Fruit fly (Drosophila melanogaster) whole organism, embryonic: ENCODE results near the gene Mo25.

ENCODE experiments used
- Adf1 ChIP-seq: fragments of 200-800 bp; sonication (Bioruptor generic); IDR thresholded peaks from 2 replicates; pipeline ENCODE4 v1.3.6; 2022; ENCODE audit warnings: missing biosample characterization, missing genetic modification characterization
- Atf-2 ChIP-seq: fragments of 200-800 bp; sonication (Bioruptor generic); optimal IDR thresholded peaks from 2 replicates; lab custom pipeline; 2016; ENCODE audit warnings: missing biosample characterization, missing genetic modification characterization
- B-H2 ChIP-seq: fragments of 200-800 bp; sonication (Bioruptor generic); optimal IDR thresholded peaks from 2 replicates; lab custom pipeline; 2018; ENCODE audit warnings: missing biosample characterization, mild to moderate bottlenecking, missing genetic modification characterization
- Blimp-1 ChIP-seq: fragments of 200-800 bp; sonication (Bioruptor generic); optimal IDR thresholded peaks from 3 replicates; lab custom pipeline; 2018; ENCODE audit warnings: missing biosample characterization, missing genetic modification characterization, mild to moderate bottlenecking, moderate library complexity, missing genetic modification reagents
- CG10147 ChIP-seq: fragments of 200-800 bp; sonication (Bioruptor generic); optimal IDR thresholded peaks from 2 replicates; lab custom pipeline; 2019; ENCODE audit warnings: missing biosample characterization, mild to moderate bottlenecking, missing genetic modification characterization, moderate library complexity
- CG10209 ChIP-seq: fragments of 200-800 bp; sonication (Bioruptor generic); optimal IDR thresholded peaks from 3 replicates; lab custom pipeline; 2017; ENCODE audit warnings: missing biosample characterization, mild to moderate bottlenecking, missing genetic modification characterization, missing genetic modification reagents
- CG10462 ChIP-seq: fragments of 200-800 bp; sonication (Bioruptor generic); optimal IDR thresholded peaks from 2 replicates; lab custom pipeline; 2016; ENCODE audit warnings: missing biosample characterization, missing genetic modification characterization
- CG10543 ChIP-seq: fragments of 200-800 bp; sonication (Bioruptor generic); optimal IDR thresholded peaks from 3 replicates; lab custom pipeline; 2017; ENCODE audit warnings: missing biosample characterization, mild to moderate bottlenecking, missing genetic modification characterization, moderate library complexity
- CG12942 ChIP-seq: fragments of 200-800 bp; sonication (Bioruptor generic); optimal IDR thresholded peaks from 3 replicates; lab custom pipeline; 2016; ENCODE audit warnings: missing biosample characterization, missing genetic modification characterization
- CG13424 ChIP-seq: fragments of 200-800 bp; sonication (Bioruptor generic); optimal IDR thresholded peaks from 2 replicates; lab custom pipeline; 2019; ENCODE audit warnings: missing biosample characterization, mild to moderate bottlenecking, missing genetic modification characterization, moderate library complexity
- CG14441 ChIP-seq: fragments of 200-800 bp; sonication (Bioruptor generic); IDR thresholded peaks from 2 replicates; pipeline ENCODE4 v1.3.6; 2022; ENCODE audit warnings: missing biosample characterization, missing genetic modification characterization
- CG1603 ChIP-seq: fragments of 200-800 bp; sonication (Bioruptor generic); optimal IDR thresholded peaks from 2 replicates; lab custom pipeline; 2019; ENCODE audit warnings: missing biosample characterization, mild to moderate bottlenecking, missing genetic modification characterization, moderate library complexity
- CG2678 ChIP-seq: fragments of 200-800 bp; sonication (Bioruptor generic); optimal IDR thresholded peaks from 3 replicates; lab custom pipeline; 2019; ENCODE audit warnings: missing biosample characterization, mild to moderate bottlenecking, missing genetic modification characterization, moderate library complexity
- CG2712 ChIP-seq: fragments of 200-800 bp; optimal IDR thresholded peaks from 3 replicates; lab custom pipeline; 2019; ENCODE audit warnings: missing biosample characterization, mild to moderate bottlenecking, missing genetic modification characterization, moderate library complexity
- CG2875 ChIP-seq: fragments of 200-800 bp; sonication (Bioruptor generic); optimal IDR thresholded peaks from 2 replicates; lab custom pipeline; 2017; ENCODE audit warnings: missing biosample characterization, mild to moderate bottlenecking, missing genetic modification characterization, missing genetic modification reagents
- CG30020 ChIP-seq: fragments of 200-800 bp; optimal IDR thresholded peaks from 2 replicates; lab custom pipeline; 2019; ENCODE audit warnings: missing biosample characterization, mild to moderate bottlenecking, missing genetic modification characterization, moderate library complexity
- CG3407 ChIP-seq: fragments of 200-800 bp; sonication (Bioruptor generic); optimal IDR thresholded peaks from 2 replicates; lab custom pipeline; 2018; ENCODE audit warnings: missing biosample characterization, mild to moderate bottlenecking, missing genetic modification characterization
- CG34376 ChIP-seq: fragments of 200-800 bp; sonication (Bioruptor generic); optimal IDR thresholded peaks from 2 replicates; lab custom pipeline; 2018; ENCODE audit warnings: missing biosample characterization, mild to moderate bottlenecking, missing genetic modification characterization
- CG4730 ChIP-seq: fragments of 200-800 bp; sonication (Bioruptor generic); IDR thresholded peaks from 2 replicates; pipeline ENCODE4 v1.3.6; 2022; ENCODE audit warnings: missing biosample characterization, missing genetic modification characterization
- CG6689 ChIP-seq: fragments of 200-800 bp; sonication (Bioruptor generic); IDR thresholded peaks from 2 replicates; pipeline ENCODE4 v1.3.6; 2022; ENCODE audit warnings: missing biosample characterization, missing genetic modification characterization
- CG9215 ChIP-seq: fragments of 200-800 bp; sonication (Bioruptor generic); IDR thresholded peaks from 2 replicates; pipeline ENCODE4 v1.3.6; 2022; ENCODE audit warnings: missing biosample characterization, missing genetic modification characterization
- CG9609 ChIP-seq: fragments of 200-800 bp; sonication (Bioruptor generic); optimal IDR thresholded peaks from 3 replicates; lab custom pipeline; 2016; ENCODE audit warnings: missing biosample characterization, missing genetic modification characterization
- Chrac-16 ChIP-seq: fragments of 200-800 bp; sonication (Bioruptor generic); optimal IDR thresholded peaks from 3 replicates; lab custom pipeline; 2016; ENCODE audit warnings: missing biosample characterization, missing genetic modification characterization
- CoRest ChIP-seq: fragments of 200-800 bp; sonication (Bioruptor generic); optimal IDR thresholded peaks from 3 replicates; lab custom pipeline; 2018; ENCODE audit warnings: missing biosample characterization, mild to moderate bottlenecking, missing genetic modification characterization, moderate library complexity
- Doc3 ChIP-seq: fragments of 200-800 bp; sonication (Bioruptor generic); IDR thresholded peaks from 3 replicates; pipeline ENCODE4 v1.3.6; 2022; ENCODE audit warnings: missing biosample characterization, missing genetic modification characterization; ENCODE audit not compliant: partially characterized antibody
- Ets65A ChIP-seq: fragments of 200-800 bp; sonication (Bioruptor generic); peaks from one replicate; lab custom pipeline; 2016; ENCODE audit warnings: missing biosample characterization, missing genetic modification characterization
- HmgZ ChIP-seq: fragments of 200-800 bp; sonication (Bioruptor generic); optimal IDR thresholded peaks from 2 replicates; lab custom pipeline; 2018; ENCODE audit warnings: missing biosample characterization, mild to moderate bottlenecking, missing genetic modification characterization
- Hmr ChIP-seq: fragments of 200-800 bp; sonication (Bioruptor generic); optimal IDR thresholded peaks from 3 replicates; lab custom pipeline; 2017; ENCODE audit warnings: mild to moderate bottlenecking, missing biosample characterization, missing genetic modification reagents, missing genetic modification characterization
- Meics ChIP-seq: fragments of 200-800 bp; sonication (Bioruptor generic); optimal IDR thresholded peaks from 2 replicates; lab custom pipeline; 2017; ENCODE audit warnings: missing biosample characterization, mild to moderate bottlenecking, missing genetic modification characterization
- NC2β ChIP-seq: fragments of 200-800 bp; sonication (Bioruptor generic); optimal IDR thresholded peaks from 2 replicates; lab custom pipeline; 2016; ENCODE audit warnings: missing biosample characterization, missing genetic modification characterization
- Rx ChIP-seq: fragments of 200-800 bp; sonication (Bioruptor generic); IDR thresholded peaks from 2 replicates; pipeline ENCODE4 v1.3.6; 2022; ENCODE audit warnings: missing biosample characterization, missing genetic modification characterization
- Spps ChIP-seq: fragments of 200-800 bp; sonication (Bioruptor generic); optimal IDR thresholded peaks from 2 replicates; lab custom pipeline; 2018; ENCODE audit warnings: missing biosample characterization, mild to moderate bottlenecking, missing genetic modification characterization
- Sry-δ ChIP-seq: fragments of 200-800 bp; sonication (Bioruptor generic); optimal IDR thresholded peaks from 2 replicates; lab custom pipeline; 2016; ENCODE audit warnings: missing biosample characterization, missing genetic modification characterization
- Xbp1 ChIP-seq: fragments of 200-800 bp; sonication (Bioruptor generic); optimal IDR thresholded peaks from 3 replicates; lab custom pipeline; 2016; ENCODE audit warnings: missing biosample characterization, mild to moderate bottlenecking, missing genetic modification characterization
- YL-1 ChIP-seq: fragments of 200-800 bp; sonication (Bioruptor generic); optimal IDR thresholded peaks from 3 replicates; lab custom pipeline; 2017; ENCODE audit warnings: missing biosample characterization, mild to moderate bottlenecking, missing genetic modification characterization
- abd-A ChIP-seq: fragments of 200-800 bp; sonication (Bioruptor generic); optimal IDR thresholded peaks from 3 replicates; lab custom pipeline; 2019; ENCODE audit warnings: missing biosample characterization, mild to moderate bottlenecking, missing genetic modification characterization, moderate library complexity
- danr ChIP-seq: fragments of 200-800 bp; sonication (Bioruptor generic); IDR thresholded peaks from 2 replicates; pipeline ENCODE4 v1.3.6; 2022; ENCODE audit warnings: missing biosample characterization, missing genetic modification characterization
- dm ChIP-seq: fragments of 200-800 bp; sonication (Bioruptor generic); optimal IDR thresholded peaks from 3 replicates; lab custom pipeline; 2016; ENCODE audit warnings: missing biosample characterization, missing genetic modification characterization
- dmrt11E ChIP-seq: fragments of 200-800 bp; sonication (Bioruptor generic); optimal IDR thresholded peaks from 3 replicates; lab custom pipeline; 2018; ENCODE audit warnings: missing biosample characterization, mild to moderate bottlenecking, missing genetic modification characterization, moderate library complexity
- en ChIP-seq: fragments of 200-800 bp; sonication (Bioruptor generic); optimal IDR thresholded peaks from 2 replicates; lab custom pipeline; 2016; ENCODE audit warnings: missing biosample characterization, missing genetic modification characterization
- gem ChIP-seq: fragments of 200-800 bp; sonication (Bioruptor generic); optimal IDR thresholded peaks from 2 replicates; lab custom pipeline; 2019; ENCODE audit warnings: missing biosample characterization, mild to moderate bottlenecking, missing genetic modification characterization, moderate library complexity
- gfzf ChIP-seq: fragments of 200-800 bp; sonication (Bioruptor generic); optimal IDR thresholded peaks from 2 replicates; lab custom pipeline; 2016; ENCODE audit warnings: missing biosample characterization, mild to moderate bottlenecking, missing genetic modification characterization, moderate library complexity
- grn ChIP-seq: fragments of 200-800 bp; sonication (Bioruptor generic); optimal IDR thresholded peaks from 3 replicates; lab custom pipeline; 2017; ENCODE audit warnings: missing biosample characterization, missing genetic modification characterization
- kay ChIP-seq: fragments of 200-800 bp; sonication (Bioruptor generic); optimal IDR thresholded peaks from 2 replicates; lab custom pipeline; 2016; ENCODE audit warnings: missing biosample characterization, missing genetic modification characterization
- lmd ChIP-seq: fragments of 200-800 bp; sonication (Bioruptor generic); IDR thresholded peaks from 2 replicates; pipeline ENCODE4 v1.3.6; 2022; ENCODE audit warnings: missing biosample characterization, missing genetic modification characterization
- phol ChIP-seq: fragments of 200-800 bp; sonication (Bioruptor generic); optimal IDR thresholded peaks from 3 replicates; lab custom pipeline; 2018; ENCODE audit warnings: missing biosample characterization, mild to moderate bottlenecking, missing genetic modification characterization, moderate library complexity
- psq ChIP-seq: fragments of 200-800 bp; sonication (Bioruptor generic); optimal IDR thresholded peaks from 2 replicates; lab custom pipeline; 2017; ENCODE audit warnings: missing biosample characterization, missing genetic modification characterization
- sd ChIP-seq: fragments of 200-800 bp; sonication (Bioruptor generic); optimal IDR thresholded peaks from 3 replicates; lab custom pipeline; 2018; ENCODE audit warnings: missing biosample characterization, mild to moderate bottlenecking, missing genetic modification characterization, moderate library complexity
- shn ChIP-seq: fragments of 200-800 bp; sonication (Bioruptor generic); optimal IDR thresholded peaks from 3 replicates; lab custom pipeline; 2016; ENCODE audit warnings: missing biosample characterization, missing genetic modification characterization
- stwl ChIP-seq: fragments of 200-800 bp; sonication (Bioruptor generic); optimal IDR thresholded peaks from 3 replicates; lab custom pipeline; 2018; ENCODE audit warnings: missing biosample characterization, mild to moderate bottlenecking, missing genetic modification characterization, moderate library complexity
- trem ChIP-seq: fragments of 200-800 bp; optimal IDR thresholded peaks from 3 replicates; lab custom pipeline; 2019; ENCODE audit warnings: missing biosample characterization, mild to moderate bottlenecking, missing genetic modification characterization, moderate library complexity

Mo25 gene

dm6 chr3L:16602736-16603144 lies 12.5 kb downstream of the Mo25 start, which contains the start of gene Arts (continued):
- peak; percentile 9 for TF ChIP-seq Hmr (GFP tag; lab: Kevin White, UChicago)
- no peak for TF ChIP-seq Atf-2 (GFP tag; lab: Kevin White, UChicago)
- no peak for TF ChIP-seq psq (GFP tag; lab: Kevin White, UChicago)
- peak; percentile 43 for TF ChIP-seq CG10147 (GFP tag; lab: Kevin White, UChicago)
- no peak for TF ChIP-seq Spps
- TF ChIP-seq shn (GFP tag; lab: Kevin White, UChicago): no peak
- peak; percentile 25 for TF ChIP-seq Chrac-16
- peak; percentile 53 for TF ChIP-seq trem
- TF ChIP-seq kay (GFP tag; lab: Kevin White, UChicago): no peak
- TF ChIP-seq CG30020 (tag; lab: Kevin White, UChicago): peak; percentile 32
- no peak for TF ChIP-seq CG6689
- TF ChIP-seq CG10543 (GFP tag; lab: Kevin White, UChicago): peak; percentile 56
- peak; percentile 20 for TF ChIP-seq HmgZ (tag; lab: Kevin White, UChicago)
- peak; percentile 9 for TF ChIP-seq gfzf
- TF ChIP-seq Blimp-1 (GFP tag; lab: Kevin White, UChicago): no peak
- peak; percentile 22 for TF ChIP-seq CG9609 (GFP tag; lab: Kevin White, UChicago)
- no peak for TF ChIP-seq en (GFP tag; lab: Kevin White, UChicago)
- TF ChIP-seq abd-A (tag; lab: Kevin White, UChicago): no peak
- no peak for TF ChIP-seq CG9215 (GFP tag; lab: Robert Waterston, UW)
- TF ChIP-seq CG34376 (GFP tag; lab: Kevin White, UChicago): no peak
- no peak for TF ChIP-seq CG2875 (GFP tag; lab: Kevin White, UChicago)
- TF ChIP-seq Ets65A: peak; percentile 68
- TF ChIP-seq grn (GFP tag; lab: Kevin White, UChicago): peak; percentile 29
- peak; percentile 49 for TF ChIP-seq dmrt11E
- peak; percentile 36 for TF ChIP-seq CoRest (tag; lab: Kevin White, UChicago)
- TF ChIP-seq CG4730 (GFP tag; lab: Robert Waterston, UW): no peak
- no peak for TF ChIP-seq NC2β (GFP tag; lab: Kevin White, UChicago)
- TF ChIP-seq phol (tag; lab: Kevin White, UChicago): peak; percentile 81
- peak; percentile 47 for TF ChIP-seq CG2712 (tag; lab: Kevin White, UChicago)
- peak; percentile 15 for TF ChIP-seq Meics (GFP tag; lab: Kevin White, UChicago)
- no peak for TF ChIP-seq CG14441 (GFP tag; lab: Robert Waterston, UW)
- peak; percentile 48 for TF ChIP-seq sd (tag; lab: Kevin White, UChicago)
- peak; percentile 17 for TF ChIP-seq YL-1
- no peak for TF ChIP-seq CG10462 (GFP tag; lab: Kevin White, UChicago)
- TF ChIP-seq gem: peak; percentile 45
- no peak for TF ChIP-seq CG12942 (GFP tag; lab: Kevin White, UChicago)
- TF ChIP-seq Xbp1 (GFP tag; lab: Kevin White, UChicago): peak; percentile 33
- no peak for TF ChIP-seq Doc3 (GFP tag; lab: Robert Waterston, UW)
- no peak for TF ChIP-seq lmd
- TF ChIP-seq CG13424 (tag; lab: Kevin White, UChicago): peak; percentile 54
- TF ChIP-seq CG10209: peak; percentile 11
- TF ChIP-seq stwl (tag; lab: Kevin White, UChicago): peak; percentile 12
- TF ChIP-seq CG1603 (tag; lab: Kevin White, UChicago): peak; percentile 18
- TF ChIP-seq CG3407 (GFP tag; lab: Kevin White, UChicago): no peak
- peak; percentile 47 for TF ChIP-seq CG2678 (tag; lab: Kevin White, UChicago)
- no peak for TF ChIP-seq danr (GFP tag; lab: Robert Waterston, UW)
- TF ChIP-seq Sry-δ (GFP tag; lab: Kevin White, UChicago): peak; percentile 11
- TF ChIP-seq Rx (GFP tag; lab: Robert Waterston, UW): no peak
- TF ChIP-seq Adf1 (GFP tag; lab: Robert Waterston, UW): no peak
- peak; percentile 20 for TF ChIP-seq B-H2
- TF ChIP-seq dm (GFP tag; lab: Kevin White, UChicago): peak; percentile 71
